Worm (Caenorhabditis elegans) whole organism, L4 larva: Measurements from ENCODE around the gene nadk-2.

ENCODE experiments used
- arid-1 ChIP-seq: fragments of 200-800 bp; sonication (Bioruptor generic); conservative IDR thresholded peaks from 2 replicates; pipeline ENCODE4 v1.3.6; 2022; ENCODE audit warnings: missing genetic modification reagents, missing genetic modification characterization, missing compliant biosample characterization
- madf-5 ChIP-seq, 2 experiments: fragments of 200-800 bp; sonication (Bioruptor generic); IDR thresholded peaks; 2 replicates each; pipeline ENCODE4 v1.3.6; 2022; ENCODE audit warnings: missing compliant biosample characterization in 2 of 2, missing genetic modification characterization in 2 of 2
- pha-4 ChIP-seq, 2 experiments: fragments of 150-350 bp in 1 of 2; fragments of 200-800 bp in 1 of 2; sonication (Bioruptor generic) in 1 of 2; IDR thresholded peaks in 1 of 2; optimal IDR thresholded peaks in 1 of 2; 2 replicates each; pipeline versions ENCODE4 v1.3.6 to Lab custom; 2014 to 2022; ENCODE audit warnings: missing genetic modification characterization in 2 of 2, missing genetic modification reagents in 2 of 2, missing biosample characterization in 1 of 2, missing compliant biosample characterization in 1 of 2
- pqm-1 ChIP-seq: sonication (generic microtip); optimal IDR thresholded peaks from 2 replicates; lab custom pipeline; 2017; ENCODE audit warnings: missing biosample characterization, missing genetic modification characterization
- unc-39 ChIP-seq: sonication (generic microtip); optimal IDR thresholded peaks from 2 replicates; lab custom pipeline; 2017; ENCODE audit warnings: missing biosample characterization, missing genetic modification characterization
- ztf-11 ChIP-seq: fragments of 150-350 bp; optimal IDR thresholded peaks from 2 replicates; lab custom pipeline; 2014; ENCODE audit warnings: missing biosample characterization, missing genetic modification characterization

ce11 chrII:12095022-12095421, 45.6 kb downstream of the nadk-2 start:
- no peak for TF ChIP-seq pqm-1
- no peak for TF ChIP-seq madf-5 (GFP tag; IDR thresholded peaks at IDR 0.05; lab: Robert Waterston, UW)
- TF ChIP-seq pha-4 (GFP tag; IDR thresholded peaks at IDR 0.05; lab: Robert Waterston, UW): no peak
- no peak for TF ChIP-seq pha-4 (tag; optimal IDR thresholded peaks at IDR 0.05; lab: Kevin White, UChicago)
- no peak for TF ChIP-seq arid-1 (GFP tag; lab: Robert Waterston, UW)
- no peak for TF ChIP-seq ztf-11 (tag; lab: Kevin White, UChicago)
- TF ChIP-seq unc-39 (tag; lab: Kevin White, UChicago): no peak
